Worm (Caenorhabditis elegans) whole organism, late embryonic: Measurements from ENCODE around the gene col-120.

ENCODE experiments used
- F13H6.1 ChIP-seq: sonication (generic microtip); optimal IDR thresholded peaks from 2 replicates; lab custom pipeline; 2016; ENCODE audit warnings: missing genetic modification characterization, missing compliant biosample characterization
- K09A11.1 ChIP-seq: sonication (generic microtip); optimal IDR thresholded peaks from 2 replicates; lab custom pipeline; 2017; ENCODE audit warnings: antibody characterized with exemption, mild to moderate bottlenecking, missing genetic modification characterization, missing compliant biosample characterization; ENCODE audit not compliant: insufficient read depth
- T23F11.4 ChIP-seq: fragments of 200-800 bp; sonication (Bioruptor generic); optimal IDR thresholded peaks from 2 replicates; lab custom pipeline; 2018; ENCODE audit warnings: mild to moderate bottlenecking, missing genetic modification characterization, missing compliant biosample characterization
- ama-1 ChIP-seq: fragments of 150-350 bp; optimal IDR thresholded peaks from 2 replicates; lab custom pipeline; 2014
- ceh-19 ChIP-seq: fragments of 200-800 bp; sonication (Bioruptor generic); optimal IDR thresholded peaks from 2 replicates; lab custom pipeline; 2018; ENCODE audit warnings: mild to moderate bottlenecking, missing genetic modification characterization, missing compliant biosample characterization
- ceh-22 ChIP-seq: sonication (generic microtip); optimal IDR thresholded peaks from 2 replicates; lab custom pipeline; 2017; ENCODE audit warnings: missing biosample characterization, missing genetic modification characterization
- ceh-30 ChIP-seq: fragments of 150-350 bp; optimal IDR thresholded peaks from 2 replicates; lab custom pipeline; 2014; ENCODE audit warnings: missing biosample characterization, missing genetic modification characterization
- ceh-34 ChIP-seq: sonication (generic microtip); optimal IDR thresholded peaks from 2 replicates; lab custom pipeline; 2016; ENCODE audit warnings: mild to moderate bottlenecking, missing genetic modification characterization, missing compliant biosample characterization
- ceh-45 ChIP-seq: fragments of 200-800 bp; sonication (Bioruptor generic); IDR thresholded peaks from 2 replicates; pipeline ENCODE4 v1.3.6; 2022; ENCODE audit warnings: missing genetic modification reagents, missing genetic modification characterization, missing compliant biosample characterization
- ceh-6 ChIP-seq: fragments of 200-800 bp; sonication (Bioruptor generic); optimal IDR thresholded peaks from 2 replicates; lab custom pipeline; 2018; ENCODE audit warnings: mild to moderate bottlenecking, missing genetic modification characterization, missing compliant biosample characterization
- ceh-9 ChIP-seq: sonication (generic microtip); optimal IDR thresholded peaks from 2 replicates; lab custom pipeline; 2016; ENCODE audit warnings: mild to moderate bottlenecking, missing genetic modification characterization, inconsistent platforms, missing compliant biosample characterization
- dve-1 ChIP-seq: sonication (generic microtip); optimal IDR thresholded peaks from 2 replicates; lab custom pipeline; 2017; ENCODE audit warnings: antibody characterized with exemption, mild to moderate bottlenecking, missing genetic modification characterization, missing compliant biosample characterization
- elt-4 ChIP-seq: sonication (generic microtip); optimal IDR thresholded peaks from 2 replicates; lab custom pipeline; 2016; ENCODE audit warnings: missing genetic modification characterization, missing compliant biosample characterization
- eyg-1 ChIP-seq: sonication (generic microtip); optimal IDR thresholded peaks from 2 replicates; lab custom pipeline; 2016; ENCODE audit warnings: missing genotype, missing genetic modification characterization, missing compliant biosample characterization
- fax-1 ChIP-seq: sonication (generic microtip); optimal IDR thresholded peaks from 2 replicates; lab custom pipeline; 2016; ENCODE audit warnings: missing genotype, missing genetic modification characterization, missing compliant biosample characterization
- gmeb-2 ChIP-seq: sonication (generic microtip); optimal IDR thresholded peaks from 2 replicates; lab custom pipeline; 2016; ENCODE audit warnings: missing genetic modification characterization, inconsistent platforms, missing compliant biosample characterization
- hlh-30 ChIP-seq: sonication (generic microtip); optimal IDR thresholded peaks from 2 replicates; lab custom pipeline; 2017; ENCODE audit warnings: antibody characterized with exemption, missing genetic modification characterization, missing compliant biosample characterization; ENCODE audit not compliant: insufficient read depth
- hlh-6 ChIP-seq: sonication (generic microtip); optimal IDR thresholded peaks from 2 replicates; lab custom pipeline; 2016; ENCODE audit warnings: missing genotype, missing genetic modification characterization, missing compliant biosample characterization
- nfya-1 ChIP-seq: sonication (generic microtip); optimal IDR thresholded peaks from 2 replicates; lab custom pipeline; 2017; ENCODE audit warnings: missing genetic modification characterization, mild to moderate bottlenecking, missing compliant biosample characterization, antibody characterized with exemption, moderate library complexity
- odd-2 ChIP-seq: sonication (generic microtip); optimal IDR thresholded peaks from 2 replicates; lab custom pipeline; 2017; ENCODE audit warnings: antibody characterized with exemption, mild to moderate bottlenecking, missing genetic modification characterization, missing compliant biosample characterization
- pag-3 ChIP-seq: sonication (generic microtip); optimal IDR thresholded peaks from 2 replicates; lab custom pipeline; 2016; ENCODE audit warnings: missing compliant biosample characterization, missing genetic modification characterization, borderline replicate concordance
- pat-9 ChIP-seq: fragments of 200-800 bp; sonication (Bioruptor generic); optimal IDR thresholded peaks from 2 replicates; lab custom pipeline; 2018; ENCODE audit warnings: mild to moderate bottlenecking, missing genetic modification characterization, moderate library complexity, missing compliant biosample characterization
- pax-1 ChIP-seq: fragments of 150-350 bp; optimal IDR thresholded peaks from 2 replicates; lab custom pipeline; 2014; ENCODE audit warnings: missing biosample characterization, missing genetic modification characterization
- pha-2 ChIP-seq: sonication (generic microtip); optimal IDR thresholded peaks from 2 replicates; lab custom pipeline; 2017; ENCODE audit warnings: mild to moderate bottlenecking, missing genetic modification characterization, missing compliant biosample characterization
- pqm-1 ChIP-seq: sonication (generic microtip); optimal IDR thresholded peaks from 2 replicates; lab custom pipeline; 2016; ENCODE audit warnings: missing genetic modification characterization, missing compliant biosample characterization
- ref-2 ChIP-seq: sonication (generic microtip); optimal IDR thresholded peaks from 2 replicates; lab custom pipeline; 2016; ENCODE audit warnings: missing genetic modification characterization, missing compliant biosample characterization
- rnt-1 ChIP-seq: sonication (generic microtip); optimal IDR thresholded peaks from 2 replicates; lab custom pipeline; 2016; ENCODE audit warnings: missing genetic modification characterization, missing compliant biosample characterization
- sdc-2 ChIP-seq: sonication (generic microtip); optimal IDR thresholded peaks from 2 replicates; lab custom pipeline; 2016; ENCODE audit warnings: missing genotype, missing genetic modification characterization, missing compliant biosample characterization
- syd-9 ChIP-seq: sonication (generic microtip); optimal IDR thresholded peaks from 2 replicates; lab custom pipeline; 2016; ENCODE audit warnings: mild to moderate bottlenecking, missing genetic modification characterization, moderate library complexity, missing compliant biosample characterization
- ttx-3 ChIP-seq: sonication (generic microtip); optimal IDR thresholded peaks from 2 replicates; lab custom pipeline; 2016; ENCODE audit warnings: missing genetic modification reagents, missing genetic modification characterization, missing compliant biosample characterization
- unc-3 ChIP-seq, 2 experiments: fragments of 200-800 bp in 1 of 2; sonication (Bioruptor generic) in 1 of 2; sonication (generic microtip) in 1 of 2; conservative IDR thresholded peaks in 1 of 2; optimal IDR thresholded peaks in 1 of 2; 2 replicates each; pipeline versions ENCODE4 v1.3.6 to Lab custom; 2016 to 2022; ENCODE audit warnings: missing compliant biosample characterization in 2 of 2, missing genetic modification characterization in 2 of 2, missing genetic modification reagents in 1 of 2
- unc-42 ChIP-seq: sonication (generic microtip); optimal IDR thresholded peaks from 2 replicates; lab custom pipeline; 2016; ENCODE audit warnings: missing genotype, missing genetic modification characterization, missing compliant biosample characterization
- unc-55 ChIP-seq: sonication (generic microtip); optimal IDR thresholded peaks from 2 replicates; lab custom pipeline; 2017; ENCODE audit warnings: missing biosample characterization, missing genetic modification reagents, missing genetic modification characterization
- unc-86 ChIP-seq: sonication (generic microtip); optimal IDR thresholded peaks from 2 replicates; lab custom pipeline; 2016; ENCODE audit warnings: missing genetic modification characterization, missing compliant biosample characterization
- zip-5 ChIP-seq: sonication (generic microtip); optimal IDR thresholded peaks from 2 replicates; lab custom pipeline; 2016; ENCODE audit warnings: missing genetic modification characterization, missing compliant biosample characterization

col-120 gene

DNA sequence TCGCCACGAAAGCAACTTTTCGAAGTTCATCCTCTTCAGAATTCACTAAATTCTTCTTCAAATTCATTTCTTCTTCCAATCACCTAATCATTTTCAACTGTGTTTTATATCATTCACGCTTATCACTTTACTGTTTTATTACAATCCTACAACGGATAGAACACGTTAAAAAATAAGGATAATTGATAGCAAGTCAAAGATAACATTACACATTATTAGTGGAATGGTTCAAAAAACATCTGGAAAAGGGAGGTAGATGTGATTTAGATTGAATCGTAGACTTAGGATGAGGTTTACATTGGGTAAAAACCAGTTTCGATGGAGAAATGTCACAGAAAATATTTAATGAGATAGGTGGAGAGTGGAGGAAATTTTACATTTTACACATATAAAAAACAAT lies at the start of gene col-120:
TSS of gene col-120 (minus strand) at position 101 of the 400 bp plus-strand sequence.
- TF ChIP-seq unc-3 (GFP tag; conservative IDR thresholded peaks at IDR 0.05; lab: Robert Waterston, UW) (no peak), unc-3 (tag; optimal IDR thresholded peaks at IDR 0.05; lab: Kevin White, UChicago) (no peak), T23F11.4 (GFP tag; lab: Kevin White, UChicago) (no peak), fax-1 (no peak), eyg-1 (no peak), F13H6.1 (tag; lab: Kevin White, UChicago) (no peak), ref-2 (tag; lab: Kevin White, UChicago) (no peak), hlh-30 (tag; lab: Kevin White, UChicago) (no peak), K09A11.1 (tag; lab: Kevin White, UChicago) (no peak), ceh-9 (tag; lab: Kevin White, UChicago) (no peak), pha-2 (no peak), pag-3 (tag; lab: Kevin White, UChicago) (no peak), hlh-6 (no peak), ceh-34 (tag; lab: Kevin White, UChicago) (no peak), unc-42 (tag; lab: Kevin White, UChicago) (no peak)
- TF ChIP-seq, all 69 proteins: peak for 0

ce11 chrIV:9310935-9311566 lies 49.5 kb upstream of the col-120 start:
- no peak for TF ChIP-seq ref-2 (tag; lab: Kevin White, UChicago)
- no peak for TF ChIP-seq syd-9 (tag; lab: Kevin White, UChicago)
- TF ChIP-seq rnt-1 (tag; lab: Kevin White, UChicago), result no peak
- TF ChIP-seq sdc-2 (tag; lab: Kevin White, UChicago), result no peak
- no peak for TF ChIP-seq ttx-3 (tag; lab: Kevin White, UChicago)
- TF ChIP-seq ceh-34 (tag; lab: Kevin White, UChicago), result no peak
- no peak for TF ChIP-seq pax-1 (tag; lab: Kevin White, UChicago)
- TF ChIP-seq unc-55 (GFP tag; lab: Kevin White, UChicago), result no peak
- TF ChIP-seq pqm-1 (tag; lab: Kevin White, UChicago), result no peak

DNA sequence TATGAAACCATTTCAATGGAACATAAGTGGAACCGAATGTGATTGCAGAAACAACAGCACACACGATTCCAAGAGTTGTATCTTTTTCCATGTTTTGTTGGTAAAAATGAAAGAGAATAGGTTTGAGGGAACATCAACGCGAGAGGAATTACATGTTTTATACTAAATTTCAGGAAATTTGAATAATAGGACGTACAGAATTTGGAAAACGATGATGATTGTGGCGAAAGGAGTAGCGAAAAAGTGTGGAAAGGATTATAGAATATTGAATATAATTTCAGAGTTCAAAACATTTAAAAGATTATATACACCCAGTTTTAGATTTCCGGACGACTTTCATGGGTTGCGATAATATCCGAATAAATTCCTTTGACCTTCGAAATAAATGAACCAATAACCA lies 47.4 kb upstream of the col-120 start, which contains the start of gene F49C12.6:
TSS of gene F49C12.6 (minus strand) at position 101 of the 400 bp plus-strand sequence.
- TF ChIP-seq ttx-3 (tag; lab: Kevin White, UChicago) (no peak), gmeb-2 (tag; lab: Kevin White, UChicago) (no peak), ceh-6 (GFP tag; lab: Kevin White, UChicago) (no peak), hlh-30 (tag; lab: Kevin White, UChicago) (no peak), pat-9 (tag; lab: Kevin White, UChicago) (no peak), nfya-1 (tag; lab: Kevin White, UChicago) (no peak), unc-86 (tag; lab: Kevin White, UChicago) (no peak), odd-2 (tag; lab: Kevin White, UChicago) (no peak), ceh-45 (GFP tag; lab: Robert Waterston, UW) (no peak), ama-1 (lab: Kevin White, UChicago) (no peak), ceh-19 (no peak), ceh-22 (tag; lab: Kevin White, UChicago) (no peak), unc-42 (tag; lab: Kevin White, UChicago) (no peak), pqm-1 (tag; lab: Kevin White, UChicago) (no peak), elt-4 (tag; lab: Kevin White, UChicago) (no peak), zip-5 (tag; lab: Kevin White, UChicago) (no peak), dve-1 (no peak), syd-9 (tag; lab: Kevin White, UChicago) (no peak), ceh-30 (tag; lab: Kevin White, UChicago) (no peak)
- TF ChIP-seq, all 69 proteins: peak for 0
